Worm (Caenorhabditis elegans) whole organism, young adult: ENCODE data around the gene C27B7.9.
"Not testable (repeated sequence)": the region's sequence is repeated elsewhere in the genome, so short reads cannot be mapped to it uniquely, and the experiment has no call there.

Experiments used
- B0261.1 ChIP-seq: sonication (generic microtip); optimal IDR thresholded peaks from 2 replicates; lab custom pipeline; 2016; ENCODE audit warnings: mild to moderate bottlenecking, missing genetic modification characterization, moderate library complexity, missing compliant biosample characterization
- C17E4.6 ChIP-seq: fragments of 200-800 bp; sonication (Bioruptor generic); IDR thresholded peaks from 2 replicates; pipeline ENCODE4 v1.3.6; 2022; ENCODE audit warnings: missing genetic modification reagents, missing genetic modification characterization, missing compliant biosample characterization
- D2030.7 ChIP-seq: fragments of 200-800 bp; sonication (Bioruptor generic); IDR thresholded peaks from 2 replicates; pipeline ENCODE4 v1.3.6; 2022; ENCODE audit warnings: missing genetic modification reagents, missing genetic modification characterization, missing compliant biosample characterization
- F10E7.11 ChIP-seq: sonication (generic microtip); optimal IDR thresholded peaks from 2 replicates; lab custom pipeline; 2017; ENCODE audit warnings: mild to moderate bottlenecking, missing genetic modification characterization, moderate library complexity, missing compliant biosample characterization
- Y53G8AR.9 ChIP-seq: fragments of 200-800 bp; sonication (Bioruptor generic); conservative IDR thresholded peaks from 2 replicates; pipeline ENCODE4 v1.3.6; 2022; ENCODE audit warnings: missing genetic modification reagents, missing genetic modification characterization, missing compliant biosample characterization
- Y56A3A.18 ChIP-seq: fragments of 200-800 bp; sonication (Bioruptor generic); IDR thresholded peaks from 2 replicates; pipeline ENCODE4 v1.3.6; 2022; ENCODE audit warnings: missing genetic modification reagents, missing genetic modification characterization, missing compliant biosample characterization
- Y95B8A.8 ChIP-seq: fragments of 200-800 bp; sonication (Bioruptor generic); IDR thresholded peaks from 2 replicates; pipeline ENCODE4 v1.3.6; 2022; ENCODE audit warnings: missing genetic modification reagents, missing genetic modification characterization, missing compliant biosample characterization
- aptf-3 ChIP-seq: fragments of 200-800 bp; sonication (Bioruptor generic); IDR thresholded peaks from 2 replicates; pipeline ENCODE4 v1.3.6; 2022; ENCODE audit warnings: missing genetic modification characterization, missing compliant biosample characterization
- attf-3 ChIP-seq: fragments of 200-800 bp; sonication (Bioruptor generic); conservative IDR thresholded peaks from 2 replicates; pipeline ENCODE4 v1.3.6; 2022; ENCODE audit warnings: missing genetic modification reagents, missing genetic modification characterization, missing compliant biosample characterization
- cebp-1 ChIP-seq, 2 experiments: fragments of 200-800 bp in 1 of 2; sonication (Bioruptor generic) in 1 of 2; sonication (generic microtip) in 1 of 2; IDR thresholded peaks in 1 of 2; optimal IDR thresholded peaks in 1 of 2; 2 replicates each; pipeline versions ENCODE4 v1.3.6 to Lab custom; 2017 to 2022; ENCODE audit warnings: missing compliant biosample characterization in 2 of 2, missing genetic modification characterization in 2 of 2, mild to moderate bottlenecking in 1 of 2, missing genetic modification reagents in 1 of 2, moderate library complexity in 1 of 2
- cebp-2 ChIP-seq: fragments of 200-800 bp; sonication (Bioruptor generic); IDR thresholded peaks from 2 replicates; pipeline ENCODE4 v1.3.6; 2022; ENCODE audit warnings: missing genetic modification characterization, missing compliant biosample characterization
- ceh-40 ChIP-seq: fragments of 200-800 bp; sonication (Bioruptor generic); IDR thresholded peaks from 2 replicates; pipeline ENCODE4 v1.3.6; 2022; ENCODE audit warnings: missing genetic modification characterization, missing compliant biosample characterization
- ceh-58 ChIP-seq: fragments of 200-800 bp; sonication (Bioruptor generic); IDR thresholded peaks from 2 replicates; pipeline ENCODE4 v1.3.6; 2022; ENCODE audit warnings: missing genetic modification characterization, missing compliant biosample characterization
- ceh-91 ChIP-seq: fragments of 200-800 bp; sonication (Bioruptor generic); IDR thresholded peaks from 2 replicates; pipeline ENCODE4 v1.3.6; 2022; ENCODE audit warnings: missing genetic modification reagents, missing genetic modification characterization, missing compliant biosample characterization
- dox-1 ChIP-seq: fragments of 200-800 bp; sonication (Bioruptor generic); IDR thresholded peaks from 2 replicates; pipeline ENCODE4 v1.3.6; 2022; ENCODE audit warnings: missing genetic modification reagents, missing genetic modification characterization, missing compliant biosample characterization
- egl-18 ChIP-seq: fragments of 200-800 bp; sonication (Bioruptor generic); IDR thresholded peaks from 2 replicates; pipeline ENCODE4 v1.3.6; 2022; ENCODE audit warnings: missing genetic modification reagents, missing genetic modification characterization, missing compliant biosample characterization
- egl-44 ChIP-seq: fragments of 200-800 bp; sonication (Bioruptor generic); IDR thresholded peaks from 2 replicates; pipeline ENCODE4 v1.3.6; 2022; ENCODE audit warnings: missing genetic modification reagents, missing genetic modification characterization, missing compliant biosample characterization
- hmg-1.2 ChIP-seq: fragments of 200-800 bp; sonication (Bioruptor generic); IDR thresholded peaks from 2 replicates; pipeline ENCODE4 v1.3.6; 2022; ENCODE audit warnings: missing genetic modification reagents, missing genetic modification characterization, missing compliant biosample characterization
- let-526 ChIP-seq: fragments of 200-800 bp; sonication (Bioruptor generic); IDR thresholded peaks from 2 replicates; pipeline ENCODE4 v1.3.6; 2022; ENCODE audit warnings: missing genetic modification reagents, missing genetic modification characterization, missing compliant biosample characterization
- lin-26 ChIP-seq: fragments of 200-800 bp; sonication (Bioruptor generic); IDR thresholded peaks from 2 replicates; pipeline ENCODE4 v1.3.6; 2022; ENCODE audit warnings: missing genetic modification reagents, missing genetic modification characterization, missing compliant biosample characterization
- lin-35 ChIP-seq, 3 experiments: fragments of 150-350 bp in 2 of 3; sonication (generic microtip) in 1 of 3; optimal IDR thresholded peaks; 2 replicates each; lab custom pipeline; 2014 to 2018; ENCODE audit warnings: missing biosample characterization in 3 of 3, missing genetic modification characterization in 3 of 3, missing genetic modification reagents in 3 of 3
- madf-3 ChIP-seq: fragments of 200-800 bp; sonication (Bioruptor generic); IDR thresholded peaks from 2 replicates; pipeline ENCODE4 v1.3.6; 2022; ENCODE audit warnings: missing genetic modification reagents, missing genetic modification characterization, missing compliant biosample characterization
- nfyb-1 ChIP-seq: fragments of 200-800 bp; sonication (Bioruptor generic); IDR thresholded peaks from 2 replicates; pipeline ENCODE4 v1.3.6; 2022; ENCODE audit warnings: missing genetic modification reagents, missing genetic modification characterization, missing compliant biosample characterization
- nhr-120 ChIP-seq: fragments of 200-800 bp; sonication (Bioruptor generic); IDR thresholded peaks from 2 replicates; pipeline ENCODE4 v1.3.6; 2022; ENCODE audit warnings: missing genetic modification characterization, missing compliant biosample characterization
- rcor-1 ChIP-seq: fragments of 200-800 bp; sonication (Bioruptor generic); IDR thresholded peaks from 2 replicates; pipeline ENCODE4 v1.3.6; 2022; ENCODE audit warnings: missing genetic modification reagents, missing genetic modification characterization, missing compliant biosample characterization
- rpc-1 ChIP-seq, 2 experiments: fragments of 150-350 bp in 1 of 2; sonication (generic microtip) in 1 of 2; optimal IDR thresholded peaks; 2 replicates each; lab custom pipeline; 2014 to 2018; ENCODE audit warnings: missing biosample characterization in 1 of 2, missing genetic modification characterization in 1 of 2, missing genetic modification reagents in 1 of 2, missing genotype in 1 of 2
- tbp1 ChIP-seq: fragments of 200-800 bp; sonication (Bioruptor generic); optimal IDR thresholded peaks from 2 replicates; lab custom pipeline; 2018; ENCODE audit warnings: mild to moderate bottlenecking, missing genetic modification characterization, missing compliant biosample characterization
- ztf-25 ChIP-seq: fragments of 200-800 bp; sonication (Bioruptor generic); IDR thresholded peaks from 2 replicates; pipeline ENCODE4 v1.3.6; 2022; ENCODE audit warnings: missing genetic modification reagents, missing genetic modification characterization, missing compliant biosample characterization
- ztf-28 ChIP-seq: fragments of 200-800 bp; sonication (Bioruptor generic); IDR thresholded peaks from 2 replicates; pipeline ENCODE4 v1.3.6; 2022; ENCODE audit warnings: missing genetic modification reagents, missing genetic modification characterization, missing compliant biosample characterization
- ztf-6 ChIP-seq: fragments of 200-800 bp; sonication (Bioruptor generic); IDR thresholded peaks from 2 replicates; pipeline ENCODE4 v1.3.6; 2022; ENCODE audit warnings: missing genetic modification reagents, missing genetic modification characterization, missing compliant biosample characterization

The C27B7.9 gene

DNA sequence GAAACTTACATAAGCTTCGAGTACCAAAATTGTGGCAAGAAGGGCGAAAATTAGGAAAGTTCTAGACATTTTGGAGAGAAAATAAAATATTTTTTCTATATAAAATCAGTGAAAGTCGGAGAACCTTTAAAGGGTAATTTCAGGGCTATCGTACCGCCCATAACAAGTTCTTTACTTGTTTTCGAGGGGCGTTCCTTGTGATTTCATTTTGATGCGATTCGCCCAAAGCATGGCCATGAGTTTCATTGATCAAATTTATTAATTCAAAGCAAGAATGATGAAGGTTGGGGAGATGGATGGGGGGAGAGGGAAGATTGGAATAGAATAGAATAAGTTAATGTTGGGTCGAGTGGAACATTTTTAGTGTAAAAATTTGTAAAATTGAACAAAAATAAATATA is at the start of gene C27B7.9:
C27B7.9 (minus strand) TSS at position 101 of the 400 bp plus-strand sequence.
- TF ChIP-seq lin-35 (GFP tag; optimal IDR thresholded peaks at IDR 0.05; lab: Kevin White, UChicago) (no peak), ceh-58 (GFP tag; lab: Robert Waterston, UW) (0 out of 2 replicates have a peak, but pooled peaks have one; percentile 31)

DNA sequence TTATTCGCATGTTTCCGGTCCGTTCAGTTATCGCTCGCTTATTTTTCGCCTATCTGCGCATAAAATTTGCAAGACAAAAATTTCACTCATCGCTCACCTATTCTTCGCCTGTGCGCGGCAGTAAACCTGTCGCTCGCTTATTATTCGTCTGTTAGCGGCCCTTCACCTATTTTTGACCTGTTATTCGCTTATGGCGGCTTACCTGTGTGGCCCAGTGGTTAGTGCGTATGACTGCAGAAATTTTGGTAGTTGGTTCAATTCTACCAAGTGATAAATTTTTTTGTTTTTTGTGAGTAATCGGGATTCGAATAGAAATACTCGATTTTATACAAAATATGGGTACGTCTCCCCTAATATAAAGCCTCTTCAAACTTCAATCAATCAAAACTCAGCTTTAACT is 48.1 kb upstream of the C27B7.9 start:
- TF ChIP-seq Y56A3A.18 (GFP tag; lab: Robert Waterston, UW), result 0 out of 2 replicates have a peak, but pooled peaks have one; percentile 33
- TF ChIP-seq Y53G8AR.9 (GFP tag; lab: Robert Waterston, UW), result 0 out of 2 replicates have a peak, but pooled peaks have one; percentile 34
- peak; percentile 62 for TF ChIP-seq egl-44 (GFP tag; lab: Robert Waterston, UW)
- TF ChIP-seq ztf-28 (GFP tag; lab: Robert Waterston, UW), result 0 out of 2 replicates have a peak, but pooled peaks have one; percentile 40
- 0 out of 2 replicates have a peak, but pooled peaks have one; percentile 53 for TF ChIP-seq ceh-58 (GFP tag; lab: Robert Waterston, UW)
- TF ChIP-seq nfyb-1 (GFP tag; lab: Robert Waterston, UW), result peak; percentile 55; the same call in 1 of the 2 replicates
- 0 out of 2 replicates have a peak, but pooled peaks have one; percentile 31 for TF ChIP-seq let-526 (GFP tag; lab: Robert Waterston, UW)
- peak; percentile 38; the same call in 1 of the 2 replicates for TF ChIP-seq D2030.7
- TF ChIP-seq aptf-3, result 0 out of 2 replicates have a peak, but pooled peaks have one; percentile 60
- TF ChIP-seq ceh-40 (GFP tag; lab: Robert Waterston, UW), result peak; percentile 83
- TF ChIP-seq ceh-91, result peak; percentile 36; the same call in 1 of the 2 replicates
- 0 out of 2 replicates have a peak, but pooled peaks have one; percentile 22 for TF ChIP-seq Y95B8A.8
- peak; percentile 42; the same call in 1 of the 2 replicates for TF ChIP-seq rcor-1 (GFP tag; lab: Robert Waterston, UW)
- TF ChIP-seq nhr-120, result 0 out of 2 replicates have a peak, but pooled peaks have one; percentile 77
- peak; percentile 12; the same call in 1 of the 2 replicates for TF ChIP-seq C17E4.6 (GFP tag; lab: Robert Waterston, UW)
- peak; percentile 51 for TF ChIP-seq hmg-1.2 (GFP tag; lab: Robert Waterston, UW)
- TF ChIP-seq tbp1 (GFP tag; lab: Kevin White, UChicago), result peak; percentile 85
- peak; percentile 57 for TF ChIP-seq B0261.1 (tag; lab: Kevin White, UChicago)
- TF ChIP-seq cebp-1 (GFP tag; IDR thresholded peaks at IDR 0.05; lab: Robert Waterston, UW), result peak; percentile 63
- not testable (repeated sequence) for TF ChIP-seq cebp-1 (tag; optimal IDR thresholded peaks at IDR 0.05; lab: Kevin White, UChicago); rpc-1 (optimal IDR thresholded peaks at IDR 0.05; lab: Kevin White, UChicago)
- peak; percentile 79; the same call in 1 of the 2 replicates for TF ChIP-seq ztf-25 (GFP tag; lab: Robert Waterston, UW)
- 0 out of 2 replicates have a peak, but pooled peaks have one; percentile 11 for TF ChIP-seq ztf-6
- TF ChIP-seq attf-3 (GFP tag; lab: Robert Waterston, UW), result 0 out of 2 replicates have a peak, but pooled peaks have one; percentile 13
- peak; percentile 63; the same call in 1 of the 2 replicates for TF ChIP-seq madf-3
- TF ChIP-seq cebp-2 (GFP tag; lab: Robert Waterston, UW), result 0 out of 2 replicates have a peak, but pooled peaks have one; percentile 9
- peak; percentile 95 for TF ChIP-seq lin-26 (GFP tag; lab: Robert Waterston, UW)
- TF ChIP-seq egl-18 (GFP tag; lab: Robert Waterston, UW), result 0 out of 2 replicates have a peak, but pooled peaks have one; percentile 17
- TF ChIP-seq rpc-1 (tag; optimal IDR thresholded peaks at IDR 0.05; lab: Kevin White, UChicago), result peak; percentile 51
- TF ChIP-seq dox-1 (GFP tag; lab: Robert Waterston, UW), result peak; percentile 69; the same call in 1 of the 2 replicates
- TF ChIP-seq, all 124 proteins: peak for 28; not testable (repeated sequence) for 96

DNA sequence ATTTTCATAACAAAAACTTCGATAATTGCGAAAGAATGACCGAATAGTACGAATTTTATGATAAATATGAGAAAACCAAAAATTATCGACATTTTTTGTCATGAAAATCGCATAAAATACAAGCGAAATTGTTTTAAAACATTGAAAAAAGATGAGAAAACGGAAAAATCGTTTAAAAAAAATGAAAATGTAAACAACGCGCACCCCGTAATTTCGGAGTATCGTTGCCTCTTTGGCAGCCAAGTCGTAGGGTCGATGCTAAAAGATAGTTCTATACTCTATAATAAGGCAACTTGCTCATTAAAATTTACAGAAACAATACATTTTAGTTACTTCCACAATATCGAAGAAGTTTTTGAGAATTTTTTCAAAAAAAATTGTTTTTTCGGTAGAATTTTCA is 45.2 kb upstream of the C27B7.9 start:
- peak; percentile 69 for TF ChIP-seq attf-3 (GFP tag; lab: Robert Waterston, UW)

DNA sequence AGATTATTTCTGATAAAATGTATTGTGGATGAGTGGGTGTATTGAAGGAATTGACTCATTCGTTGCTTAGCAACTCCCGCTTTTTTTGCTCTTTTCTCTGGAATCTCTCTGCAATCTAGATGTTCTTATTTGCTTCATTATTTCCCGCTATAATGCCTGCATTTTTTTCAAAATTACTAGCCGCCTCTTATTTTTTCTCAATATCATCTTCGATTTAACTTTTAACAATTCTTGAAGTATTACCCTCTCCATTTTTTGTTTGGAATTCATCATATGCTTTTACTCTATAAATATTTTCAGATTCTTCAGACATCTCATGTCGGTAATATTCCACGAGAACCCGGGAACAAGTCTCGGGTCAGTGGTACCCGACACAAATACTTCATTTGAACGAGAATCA is 40.3 kb upstream of the C27B7.9 start, which contains the start of gene tpra-1:
tpra-1 (plus strand) TSS at position 301 of the 400 bp plus-strand sequence.
- TF ChIP-seq F10E7.11, result no peak
- TF ChIP-seq, all 124 proteins: peak for 0
